Fruit fly (Drosophila melanogaster): ENCODE data around the gene CG46399.

The CG46399 gene

DNA sequence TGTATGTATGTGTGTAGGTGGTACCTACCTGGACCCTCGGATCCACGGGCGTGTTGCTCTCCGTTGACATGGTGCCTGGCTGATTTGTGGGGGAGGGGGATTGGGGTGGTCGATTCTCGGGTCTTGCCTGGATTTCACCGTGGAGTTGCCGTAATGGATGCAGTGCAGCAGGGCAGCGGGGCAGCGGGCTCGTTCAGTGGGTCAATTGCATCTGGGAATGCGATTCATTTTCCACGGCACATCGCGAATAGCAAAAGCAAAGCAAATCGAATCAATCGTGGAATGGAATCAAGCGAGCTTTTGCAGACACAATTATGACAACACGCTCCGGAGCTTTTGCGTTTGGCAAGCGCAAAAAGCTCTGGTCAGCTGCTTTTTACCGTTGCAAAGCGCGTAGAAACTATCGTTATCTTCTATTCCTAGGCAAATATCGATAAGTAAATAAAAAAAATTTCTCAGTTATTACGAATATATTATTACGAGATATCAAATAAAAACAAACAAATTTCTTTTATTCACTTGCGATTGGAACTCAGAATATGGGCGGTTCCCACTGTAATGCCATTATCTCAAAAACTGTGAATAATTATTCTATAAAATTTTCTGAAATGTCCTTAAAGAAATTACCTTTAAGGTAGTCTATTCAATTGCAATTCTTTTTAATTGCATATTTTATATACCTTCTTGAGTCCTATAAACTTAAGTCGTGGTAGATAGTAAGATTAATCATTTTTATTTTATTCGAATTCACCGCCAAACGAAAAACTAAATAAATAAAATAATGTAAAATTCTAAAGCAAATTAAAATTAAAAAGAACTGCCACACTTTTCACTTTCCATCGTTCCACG is 27.1 kb upstream of the CG46399 start, which contains the start of gene CG14408 (continued):
- TF ChIP-seq Camta (GFP tag; optimal IDR thresholded peaks at IDR 0.05) (no peak), tap (tag; optimal IDR thresholded peaks at IDR 0.05) (no peak), kay (GFP tag; optimal IDR thresholded peaks at IDR 0.05) (peak; percentile 91), crol (GFP tag; IDR thresholded peaks at IDR 0.05) (peak; percentile 59), ATbp (GFP tag; optimal IDR thresholded peaks at IDR 0.05) (no peak), vvl (GFP tag; IDR thresholded peaks at IDR 0.05) (no peak), Ada2b (GFP tag; IDR thresholded peaks at IDR 0.05) (no peak), Bgb (GFP tag; IDR thresholded peaks at IDR 0.05; ENCODE audit: partially characterized antibody) (peak; percentile 43), onecut (GFP tag; IDR thresholded peaks at IDR 0.05) (no peak; the same call in 1 of the 2 replicates), CG4282 (GFP tag; optimal IDR thresholded peaks at IDR 0.05) (no peak), wor (GFP tag; IDR thresholded peaks at IDR 0.05) (no peak), kni (GFP tag; optimal IDR thresholded peaks at IDR 0.05) (no peak), Scr (GFP tag; IDR thresholded peaks at IDR 0.05; ENCODE audit: partially characterized antibody) (peak; percentile 65), ind (GFP tag; optimal IDR thresholded peaks at IDR 0.05) (no peak), eve (GFP tag; optimal IDR thresholded peaks at IDR 0.05) (no peak), unc-4 (GFP tag; IDR thresholded peaks at IDR 0.05; ENCODE audit: partially characterized antibody) (peak; percentile 66), CG12071 (GFP tag; optimal IDR thresholded peaks at IDR 0.05) (no peak), da (GFP tag; optimal IDR thresholded peaks at IDR 0.05) (no peak), bab2 (GFP tag; optimal IDR thresholded peaks at IDR 0.05) (no peak), pzg (GFP tag; optimal IDR thresholded peaks at IDR 0.05) (peak; percentile 10), YL-1 (GFP tag; optimal IDR thresholded peaks at IDR 0.05) (no peak), CG12104 (GFP tag; optimal IDR thresholded peaks at IDR 0.05) (no peak), Dref (GFP tag; IDR thresholded peaks at IDR 0.05) (peak; percentile 51), org-1 (GFP tag; optimal IDR thresholded peaks at IDR 0.05) (no peak), CG4820 (GFP tag; optimal IDR thresholded peaks at IDR 0.05) (no peak), CG17612 (GFP tag; IDR thresholded peaks at IDR 0.05) (no peak), sug (tag; optimal IDR thresholded peaks at IDR 0.05) (peak; percentile 4), CG15073 (GFP tag; optimal IDR thresholded peaks at IDR 0.05) (no peak), dimm (GFP tag; IDR thresholded peaks at IDR 0.05) (no peak), Kr (GFP tag; optimal IDR thresholded peaks at IDR 0.05) (no peak), emc (GFP tag; optimal IDR thresholded peaks at IDR 0.05) (no peak), HLH3B (GFP tag; IDR thresholded peaks at IDR 0.05) (no peak), sisA (GFP tag; IDR thresholded peaks at IDR 0.05) (no peak), CG10267 (tag; optimal IDR thresholded peaks at IDR 0.05) (peak; percentile 25), CG7745 (tag; optimal IDR thresholded peaks at IDR 0.05) (no peak), BEAF-32 (GFP tag; optimal IDR thresholded peaks at IDR 0.05) (peak; percentile 66), CG2678 (tag; optimal IDR thresholded peaks at IDR 0.05) (peak; percentile 38), CG4424 (GFP tag; optimal IDR thresholded peaks at IDR 0.05) (peak; percentile 0), inv (GFP tag; IDR thresholded peaks at IDR 0.05; ENCODE audit: partially characterized antibody) (peak; percentile 28; the same call in 1 of the 2 replicates), CG15269 (tag; optimal IDR thresholded peaks at IDR 0.05) (peak; percentile 6), CG4730 (GFP tag; IDR thresholded peaks at IDR 0.05) (no peak), CG2116 (GFP tag; optimal IDR thresholded peaks at IDR 0.05) (peak; percentile 40), ken (GFP tag; IDR thresholded peaks at IDR 0.05) (no peak), lmd (GFP tag; IDR thresholded peaks at IDR 0.05) (no peak), ewg (GFP tag; optimal IDR thresholded peaks at IDR 0.05) (no peak), Pdp1 (GFP tag; optimal IDR thresholded peaks at IDR 0.05) (peak in 1 of 2 experiments; percentile 72), tx (GFP tag; optimal IDR thresholded peaks at IDR 0.05) (no peak), sr (GFP tag; IDR thresholded peaks at IDR 0.05) (no peak), CG30403 (GFP tag; optimal IDR thresholded peaks at IDR 0.05) (peak; percentile 11), CG32767 (GFP tag; IDR thresholded peaks at IDR 0.05) (no peak)
